Fruit fly (Drosophila melanogaster) whole organism, prepupa: ENCODE measurements around the gene ebd1.
A peak's percentile ranks its signal among the peaks of the same experiment; 100 is the strongest.

Experiments used
- Blimp-1 ChIP-seq: fragments of 200-800 bp; sonication (Bioruptor generic); optimal IDR thresholded peaks from 3 replicates; lab custom pipeline; 2017; ENCODE audit warnings: missing biosample characterization, missing genetic modification characterization, mild to moderate bottlenecking, moderate library complexity, missing genetic modification reagents
- CG10631 ChIP-seq: fragments of 200-800 bp; sonication (Bioruptor generic); optimal IDR thresholded peaks from 2 replicates; lab custom pipeline; 2016; ENCODE audit warnings: missing biosample characterization, missing genetic modification characterization
- CG10669 ChIP-seq: fragments of 200-800 bp; sonication (Bioruptor generic); optimal IDR thresholded peaks from 3 replicates; lab custom pipeline; 2018; ENCODE audit warnings: missing biosample characterization, mild to moderate bottlenecking, missing genetic modification characterization, moderate library complexity
- CG11294 ChIP-seq: fragments of 200-800 bp; sonication (Bioruptor generic); IDR thresholded peaks from 2 replicates; pipeline ENCODE4 v1.3.6; 2022; ENCODE audit warnings: missing biosample characterization, missing genetic modification characterization
- CG11762 ChIP-seq: fragments of 200-800 bp; sonication (Bioruptor generic); optimal IDR thresholded peaks from 3 replicates; lab custom pipeline; 2016; ENCODE audit warnings: missing biosample characterization, missing genetic modification characterization; ENCODE audit not compliant: insufficient read depth
- CG15336 ChIP-seq: fragments of 200-800 bp; sonication (Bioruptor generic); IDR thresholded peaks from 2 replicates; pipeline ENCODE4 v1.3.6; 2022; ENCODE audit warnings: missing biosample characterization, missing genetic modification characterization
- CG1621 ChIP-seq: fragments of 200-800 bp; sonication (Bioruptor generic); optimal IDR thresholded peaks from 3 replicates; lab custom pipeline; 2018; ENCODE audit warnings: missing biosample characterization, mild to moderate bottlenecking, missing genetic modification characterization
- CG3032 ChIP-seq: fragments of 200-800 bp; optimal IDR thresholded peaks from 2 replicates; lab custom pipeline; 2019; ENCODE audit warnings: missing biosample characterization, mild to moderate bottlenecking, missing genetic modification characterization, moderate library complexity
- CG31627 ChIP-seq: fragments of 200-800 bp; sonication (Bioruptor generic); optimal IDR thresholded peaks from 3 replicates; lab custom pipeline; 2016; ENCODE audit warnings: missing biosample characterization, missing genetic modification characterization
- CG32006 ChIP-seq: fragments of 200-800 bp; sonication (Bioruptor generic); optimal IDR thresholded peaks from 3 replicates; lab custom pipeline; 2017; ENCODE audit warnings: missing biosample characterization, mild to moderate bottlenecking, missing genetic modification characterization
- CG34406 ChIP-seq: fragments of 200-800 bp; sonication (Bioruptor generic); optimal IDR thresholded peaks from 3 replicates; lab custom pipeline; 2016; ENCODE audit warnings: missing biosample characterization, missing genetic modification characterization
- CG4318 ChIP-seq: fragments of 200-800 bp; sonication (Bioruptor generic); optimal IDR thresholded peaks from 3 replicates; lab custom pipeline; 2017; ENCODE audit warnings: missing biosample characterization, mild to moderate bottlenecking, missing genetic modification characterization
- CG6163 ChIP-seq: fragments of 200-800 bp; sonication (Bioruptor generic); IDR thresholded peaks from 3 replicates; pipeline ENCODE4 v1.3.6; 2022; ENCODE audit warnings: missing biosample characterization, missing genetic modification characterization
- CG6276 ChIP-seq: fragments of 200-800 bp; sonication (Bioruptor generic); optimal IDR thresholded peaks from 2 replicates; lab custom pipeline; 2017; ENCODE audit warnings: missing biosample characterization, mild to moderate bottlenecking, missing genetic modification characterization
- CG6792 ChIP-seq: fragments of 200-800 bp; sonication (Bioruptor generic); optimal IDR thresholded peaks from 3 replicates; lab custom pipeline; 2016; ENCODE audit warnings: missing biosample characterization, missing genetic modification characterization
- CG6808 ChIP-seq: fragments of 200-800 bp; sonication (Bioruptor generic); optimal IDR thresholded peaks from 3 replicates; lab custom pipeline; 2017; ENCODE audit warnings: missing biosample characterization, missing genetic modification characterization, mild to moderate bottlenecking, moderate library complexity, missing genetic modification reagents
- CG6854 ChIP-seq: fragments of 200-800 bp; sonication (Bioruptor generic); optimal IDR thresholded peaks from 2 replicates; lab custom pipeline; 2017; ENCODE audit warnings: missing biosample characterization, mild to moderate bottlenecking, missing genetic modification characterization
- CG7368 ChIP-seq: fragments of 200-800 bp; sonication (Bioruptor generic); optimal IDR thresholded peaks from 3 replicates; lab custom pipeline; 2016; ENCODE audit warnings: missing biosample characterization, missing genetic modification characterization
- CG8119 ChIP-seq: fragments of 200-800 bp; sonication (Bioruptor generic); IDR thresholded peaks from 3 replicates; pipeline ENCODE4 v1.3.6; 2022; ENCODE audit warnings: missing biosample characterization, missing genetic modification characterization
- CG8319 ChIP-seq: fragments of 200-800 bp; sonication (Bioruptor generic); optimal IDR thresholded peaks from 3 replicates; lab custom pipeline; 2016; ENCODE audit warnings: missing biosample characterization, missing genetic modification characterization
- CG9139 ChIP-seq: fragments of 200-800 bp; sonication (Bioruptor generic); optimal IDR thresholded peaks from 3 replicates; lab custom pipeline; 2017; ENCODE audit warnings: missing biosample characterization, mild to moderate bottlenecking, missing genetic modification characterization
- Eip75B ChIP-seq: fragments of 200-800 bp; sonication (Bioruptor generic); optimal IDR thresholded peaks from 3 replicates; lab custom pipeline; 2016; ENCODE audit warnings: missing biosample characterization, missing genetic modification characterization
- Eip78C ChIP-seq: fragments of 200-800 bp; sonication (Bioruptor generic); peaks from one replicate; lab custom pipeline; 2016; ENCODE audit warnings: missing biosample characterization, missing genetic modification characterization
- Eip93F ChIP-seq: fragments of 200-800 bp; sonication (Bioruptor generic); optimal IDR thresholded peaks from 2 replicates; lab custom pipeline; 2016; ENCODE audit warnings: missing biosample characterization, mild to moderate bottlenecking, missing genetic modification characterization
- Ets96B ChIP-seq: fragments of 200-800 bp; optimal IDR thresholded peaks from 2 replicates; lab custom pipeline; 2019; ENCODE audit warnings: missing biosample characterization, mild to moderate bottlenecking, missing genetic modification characterization, moderate library complexity
- Hr38 ChIP-seq: sonication (Bioruptor generic); optimal IDR thresholded peaks from 2 replicates; lab custom pipeline; 2016; ENCODE audit warnings: missing biosample characterization, missing genetic modification characterization
- Lpt ChIP-seq: fragments of 200-800 bp; sonication (Bioruptor generic); optimal IDR thresholded peaks from 3 replicates; lab custom pipeline; 2016; ENCODE audit warnings: missing biosample characterization, missing genetic modification characterization
- Met ChIP-seq: fragments of 200-800 bp; sonication (Bioruptor generic); optimal IDR thresholded peaks from 3 replicates; lab custom pipeline; 2016; ENCODE audit warnings: missing biosample characterization, missing genetic modification characterization
- OdsH ChIP-seq: fragments of 200-800 bp; sonication (Bioruptor generic); optimal IDR thresholded peaks from 3 replicates; lab custom pipeline; 2016; ENCODE audit warnings: missing biosample characterization, missing genetic modification characterization
- Smox ChIP-seq: fragments of 200-800 bp; sonication (Bioruptor generic); optimal IDR thresholded peaks from 3 replicates; lab custom pipeline; 2016; ENCODE audit warnings: missing biosample characterization, missing genetic modification characterization
- Sox14 ChIP-seq: fragments of 200-800 bp; sonication (Bioruptor generic); optimal IDR thresholded peaks from 3 replicates; lab custom pipeline; 2016; ENCODE audit warnings: missing biosample characterization, missing genetic modification characterization
- Sox15 ChIP-seq: fragments of 200-800 bp; sonication (Bioruptor generic); optimal IDR thresholded peaks from 3 replicates; lab custom pipeline; 2016; ENCODE audit warnings: missing biosample characterization, missing genetic modification characterization
- achi ChIP-seq: fragments of 200-800 bp; sonication (Bioruptor generic); optimal IDR thresholded peaks from 3 replicates; lab custom pipeline; 2016; ENCODE audit warnings: missing biosample characterization, missing genetic modification characterization
- cyc ChIP-seq: fragments of 200-800 bp; sonication (Bioruptor generic); optimal IDR thresholded peaks from 3 replicates; lab custom pipeline; 2016; ENCODE audit warnings: missing biosample characterization, missing genetic modification characterization
- eg ChIP-seq: fragments of 200-800 bp; sonication (Bioruptor generic); IDR thresholded peaks from 3 replicates; pipeline ENCODE4 v1.3.6; 2022; ENCODE audit warnings: missing biosample characterization, missing genetic modification characterization
- esn ChIP-seq: fragments of 200-800 bp; sonication (Bioruptor generic); optimal IDR thresholded peaks from 2 replicates; lab custom pipeline; 2016; ENCODE audit warnings: missing biosample characterization, mild to moderate bottlenecking, missing genetic modification characterization, moderate library complexity
- fd59A ChIP-seq: fragments of 200-800 bp; sonication (Bioruptor generic); optimal IDR thresholded peaks from 2 replicates; lab custom pipeline; 2017; ENCODE audit warnings: missing biosample characterization, mild to moderate bottlenecking, missing genetic modification characterization, missing genetic modification reagents
- fd85E ChIP-seq: fragments of 200-800 bp; sonication (Bioruptor generic); optimal IDR thresholded peaks from 3 replicates; lab custom pipeline; 2016; ENCODE audit warnings: missing biosample characterization, missing genetic modification characterization
- lz ChIP-seq: fragments of 200-800 bp; sonication (Bioruptor generic); optimal IDR thresholded peaks from 3 replicates; lab custom pipeline; 2016; ENCODE audit warnings: missing biosample characterization, missing genetic modification characterization
- net ChIP-seq: fragments of 200-800 bp; sonication (Bioruptor generic); optimal IDR thresholded peaks from 3 replicates; lab custom pipeline; 2016; ENCODE audit warnings: missing biosample characterization, missing genetic modification characterization
- pdm3 ChIP-seq: fragments of 200-800 bp; sonication (Bioruptor generic); optimal IDR thresholded peaks from 3 replicates; lab custom pipeline; 2016; ENCODE audit warnings: missing biosample characterization, missing genetic modification characterization
- spab ChIP-seq: fragments of 200-800 bp; sonication (Bioruptor generic); optimal IDR thresholded peaks from 2 replicates; lab custom pipeline; 2017; ENCODE audit warnings: missing biosample characterization, mild to moderate bottlenecking, missing genetic modification characterization, missing genetic modification reagents
- ss ChIP-seq, 2 experiments: fragments of 200-800 bp; sonication (Bioruptor generic); optimal IDR thresholded peaks; 2 replicates in 1 of 2; 3 replicates in 1 of 2; lab custom pipeline; 2017 to 2018; ENCODE audit warnings: mild to moderate bottlenecking in 2 of 2, missing biosample characterization in 2 of 2, missing genetic modification characterization in 2 of 2, moderate library complexity in 1 of 2
- svp ChIP-seq: fragments of 200-800 bp; sonication (Bioruptor generic); peaks from one replicate; lab custom pipeline; 2016; ENCODE audit warnings: missing biosample characterization, missing genetic modification characterization
- topi ChIP-seq: fragments of 200-800 bp; sonication (Bioruptor generic); optimal IDR thresholded peaks from 3 replicates; lab custom pipeline; 2016; ENCODE audit warnings: missing biosample characterization, missing genetic modification characterization
- vri ChIP-seq: fragments of 200-800 bp; sonication (Bioruptor generic); optimal IDR thresholded peaks from 3 replicates; lab custom pipeline; 2016; ENCODE audit warnings: missing biosample characterization, mild to moderate bottlenecking, missing genetic modification characterization

Gene ebd1

dm6 chr3L:725527-726191 is 40.3 kb upstream of the ebd1 start (continued):
- TF ChIP-seq cyc, result peak; percentile 91
- TF ChIP-seq CG6854, result peak; percentile 58
- peak; percentile 61 for TF ChIP-seq CG8319
- TF ChIP-seq CG7368 (GFP tag; lab: Kevin White, UChicago), result peak; percentile 68
- TF ChIP-seq Hr38 (GFP tag; lab: Kevin White, UChicago), result no peak
- peak; percentile 80 for TF ChIP-seq Sox14 (GFP tag; lab: Kevin White, UChicago)
- TF ChIP-seq CG6808, result peak; percentile 61
- peak; percentile 26 for TF ChIP-seq CG32006 (GFP tag; lab: Kevin White, UChicago)
- TF ChIP-seq svp (GFP tag; lab: Kevin White, UChicago), result peak; percentile 95
- TF ChIP-seq CG11294 (GFP tag; lab: Robert Waterston, UW), result no peak
- peak; percentile 54 to 70 for TF ChIP-seq ss (GFP tag; optimal IDR thresholded peaks at IDR 0.05; lab: Kevin White, UChicago)
- 0 out of 3 replicates have a peak, but pooled peaks have one; percentile 14 for TF ChIP-seq eg (GFP tag; lab: Robert Waterston, UW)
- TF ChIP-seq Ets96B (tag; lab: Kevin White, UChicago), result peak; percentile 74
- TF ChIP-seq pdm3, result peak; percentile 78
- peak; percentile 76 for TF ChIP-seq achi (GFP tag; lab: Kevin White, UChicago)
- TF ChIP-seq CG6163 (GFP tag; lab: Robert Waterston, UW), result peak; percentile 83
- TF ChIP-seq Sox15 (GFP tag; lab: Kevin White, UChicago), result peak; percentile 70
- TF ChIP-seq CG9139 (GFP tag; lab: Kevin White, UChicago), result peak; percentile 28
- peak; percentile 49 for TF ChIP-seq fd59A (GFP tag; lab: Kevin White, UChicago)
- peak; percentile 44 for TF ChIP-seq net
- TF ChIP-seq CG31627 (GFP tag; lab: Kevin White, UChicago), result peak; percentile 92
- TF ChIP-seq esn (GFP tag; lab: Kevin White, UChicago), result peak; percentile 93
- TF ChIP-seq CG6792, result peak; percentile 84
- TF ChIP-seq CG4318, result no peak
- peak; percentile 91 for TF ChIP-seq topi
- TF ChIP-seq OdsH, result peak; percentile 78
- peak; percentile 61 for TF ChIP-seq Eip75B (GFP tag; lab: Kevin White, UChicago)
- TF ChIP-seq CG3032 (tag; lab: Kevin White, UChicago), result peak; percentile 57
- peak; percentile 75 for TF ChIP-seq vri (GFP tag; lab: Kevin White, UChicago)
- TF ChIP-seq CG11762 (GFP tag; lab: Kevin White, UChicago), result peak; percentile 32

- peak; percentile 95 for TF ChIP-seq CG1621 (tag; lab: Kevin White, UChicago)
- TF ChIP-seq Blimp-1 (GFP tag; lab: Kevin White, UChicago), result peak; percentile 76
- TF ChIP-seq CG6276 (GFP tag; lab: Kevin White, UChicago), result peak; percentile 85
- TF ChIP-seq pdm3, result peak; percentile 91
- TF ChIP-seq CG4318, result peak; percentile 80
- peak; percentile 93 for TF ChIP-seq CG8119 (GFP tag; lab: Robert Waterston, UW)
- TF ChIP-seq CG11762 (GFP tag; lab: Kevin White, UChicago), result peak; percentile 88
- peak; percentile 81 for TF ChIP-seq Lpt
- peak; percentile 91 for TF ChIP-seq CG8319
- TF ChIP-seq topi, result peak; percentile 95
- TF ChIP-seq CG6808, result peak; percentile 89
- peak; percentile 93 for TF ChIP-seq spab
- TF ChIP-seq achi (GFP tag; lab: Kevin White, UChicago), result peak; percentile 92
- peak; percentile 92 for TF ChIP-seq CG10669 (GFP tag; lab: Kevin White, UChicago)
- TF ChIP-seq CG7368 (GFP tag; lab: Kevin White, UChicago), result peak; percentile 84
- TF ChIP-seq eg (GFP tag; lab: Robert Waterston, UW), result peak; percentile 93
- TF ChIP-seq CG15336 (GFP tag; lab: Robert Waterston, UW), result peak; percentile 93
- peak; percentile 88 to 90 for TF ChIP-seq ss (GFP tag; optimal IDR thresholded peaks at IDR 0.05; lab: Kevin White, UChicago)
- TF ChIP-seq Met (GFP tag; lab: Kevin White, UChicago), result peak; percentile 95
- peak; percentile 95 for TF ChIP-seq CG10631 (GFP tag; lab: Kevin White, UChicago)
- TF ChIP-seq Smox (GFP tag; lab: Kevin White, UChicago), result peak; percentile 93
- TF ChIP-seq fd85E (GFP tag; lab: Kevin White, UChicago), result peak; percentile 82
- peak; percentile 81 for TF ChIP-seq Eip93F (GFP tag; lab: Kevin White, UChicago)
- TF ChIP-seq Hr38 (GFP tag; lab: Kevin White, UChicago), result no peak
- peak; percentile 92 for TF ChIP-seq CG34406
- peak; percentile 99 for TF ChIP-seq Eip78C
- TF ChIP-seq net, result peak; percentile 92
- peak; percentile 97 for TF ChIP-seq lz (GFP tag; lab: Kevin White, UChicago)
- peak; percentile 91 for TF ChIP-seq Ets96B (tag; lab: Kevin White, UChicago)
Observed at dm6 chr3L:724518-725341, 39.4 kb upstream of the ebd1 start.
